Worm (Caenorhabditis elegans) whole organism, L2 larva: ENCODE data around the gene lipl-2.

Experiments used
- fos-1 ChIP-seq: fragments of 150-350 bp; optimal IDR thresholded peaks from 2 replicates; lab custom pipeline; 2014; ENCODE audit warnings: missing biosample characterization, missing genetic modification characterization
- lin-13 ChIP-seq: fragments of 150-350 bp; optimal IDR thresholded peaks from 2 replicates; lab custom pipeline; 2014; ENCODE audit warnings: missing biosample characterization, missing genetic modification reagents, missing genetic modification characterization
- mab-5 ChIP-seq: fragments of 150-350 bp; optimal IDR thresholded peaks from 2 replicates; lab custom pipeline; 2014; ENCODE audit warnings: missing biosample characterization, missing genetic modification characterization
- nhr-237 ChIP-seq: fragments of 150-350 bp; optimal IDR thresholded peaks from 2 replicates; lab custom pipeline; 2014; ENCODE audit warnings: missing biosample characterization, missing genetic modification characterization
- skn-1 ChIP-seq: sonication (generic microtip); optimal IDR thresholded peaks from 2 replicates; lab custom pipeline; 2017; ENCODE audit warnings: missing biosample characterization, missing genetic modification characterization
- ztf-1 ChIP-seq: fragments of 200-800 bp; sonication (Bioruptor generic); conservative IDR thresholded peaks from 2 replicates; pipeline ENCODE4 v1.3.6; 2022; ENCODE audit warnings: missing genetic modification characterization, missing compliant biosample characterization
- ztf-4 ChIP-seq: fragments of 150-350 bp; optimal IDR thresholded peaks from 2 replicates; lab custom pipeline; 2014; ENCODE audit warnings: missing biosample characterization, missing genetic modification characterization

DNA sequence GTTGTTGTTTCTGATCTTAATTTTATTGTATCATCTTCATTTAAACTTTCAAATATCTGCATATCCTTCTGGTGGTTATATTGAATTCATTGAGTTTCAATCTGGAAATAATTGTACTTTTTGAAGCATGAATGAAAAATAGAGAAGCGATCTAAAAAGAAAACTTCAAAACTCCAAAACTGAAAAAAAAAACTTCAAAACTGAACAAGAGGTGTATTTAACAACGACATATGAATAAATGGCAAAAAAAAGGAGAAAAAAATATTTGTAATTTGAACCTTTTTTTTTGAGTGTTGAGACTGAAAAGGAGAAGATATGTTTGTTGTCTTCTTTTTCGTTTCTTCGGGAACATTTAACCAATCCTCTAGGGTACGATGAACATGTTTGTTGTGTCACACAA lies 33.5 kb upstream of the lipl-2 start, which contains the start of gene F58E6.11:
- TF ChIP-seq nhr-237: no peak
- TF ChIP-seq mab-5: no peak
- no peak for TF ChIP-seq ztf-1
- TF ChIP-seq ztf-4 (tag; lab: Kevin White, UChicago): no peak
- no peak for TF ChIP-seq skn-1
- no peak for TF ChIP-seq fos-1 (tag; lab: Kevin White, UChicago)
- TF ChIP-seq lin-13 (GFP tag; lab: Kevin White, UChicago): no peak
